Worm (Caenorhabditis elegans) whole organism, midembryonic: Measurements from ENCODE around the gene idpc-6.

Source experiments
- T22C8.4 ChIP-seq: fragments of 200-800 bp; sonication (Bioruptor generic); IDR thresholded peaks from 2 replicates; pipeline ENCODE4 v1.3.6; 2022; ENCODE audit warnings: missing genetic modification characterization, missing compliant biosample characterization
- cog-1 ChIP-seq: sonication (generic microtip); optimal IDR thresholded peaks from 2 replicates; lab custom pipeline; 2016; ENCODE audit warnings: missing genetic modification characterization, missing compliant biosample characterization
- flt-1 ChIP-seq: fragments of 200-800 bp; sonication (Bioruptor generic); IDR thresholded peaks from 2 replicates; pipeline ENCODE4 v1.3.6; 2022; ENCODE audit warnings: missing genetic modification characterization, missing compliant biosample characterization
- klf-2 ChIP-seq: fragments of 200-800 bp; sonication (Bioruptor generic); conservative IDR thresholded peaks from 2 replicates; pipeline ENCODE4 v1.3.6; 2022; ENCODE audit warnings: missing genetic modification reagents, missing genetic modification characterization, missing compliant biosample characterization
- med-1 ChIP-seq: sonication (generic microtip); optimal IDR thresholded peaks from 2 replicates; lab custom pipeline; 2017; ENCODE audit warnings: missing genetic modification characterization, mild to moderate bottlenecking, missing compliant biosample characterization, antibody characterized with exemption, missing genetic modification reagents; ENCODE audit not compliant: insufficient read depth
- ref-1 ChIP-seq: fragments of 200-800 bp; sonication (Bioruptor generic); conservative IDR thresholded peaks from 2 replicates; pipeline ENCODE4 v1.3.6; 2022; ENCODE audit warnings: missing genetic modification reagents, missing genetic modification characterization, missing compliant biosample characterization
- tab-1 ChIP-seq: fragments of 200-800 bp; sonication (Bioruptor generic); IDR thresholded peaks from 2 replicates; pipeline ENCODE4 v1.3.6; 2022; ENCODE audit warnings: missing genetic modification characterization, missing compliant biosample characterization
- ztf-23 ChIP-seq: fragments of 200-800 bp; sonication (Bioruptor generic); IDR thresholded peaks from 2 replicates; pipeline ENCODE4 v1.3.6; 2022; ENCODE audit warnings: missing genetic modification reagents, missing genetic modification characterization, missing compliant biosample characterization
- ztf-29 ChIP-seq: fragments of 200-800 bp; sonication (Bioruptor generic); IDR thresholded peaks from 2 replicates; pipeline ENCODE4 v1.3.6; 2022; ENCODE audit warnings: missing genetic modification reagents, missing genetic modification characterization, missing compliant biosample characterization

The idpc-6 gene

ce11 chrV:9630944-9631343 is 11.0 kb downstream of the idpc-6 start, which contains the start of gene T06E4.5:
T06E4.5 (plus strand) TSS chrV:9631244.
- TF ChIP-seq ztf-29, result no peak
- TF ChIP-seq T22C8.4 (GFP tag; lab: Robert Waterston, UW), result no peak
- TF ChIP-seq ref-1 (GFP tag; lab: Robert Waterston, UW), result no peak
- no peak for TF ChIP-seq klf-2 (GFP tag; lab: Robert Waterston, UW)
- TF ChIP-seq cog-1 (tag; lab: Kevin White, UChicago), result no peak
- no peak for TF ChIP-seq flt-1
- TF ChIP-seq ztf-23 (GFP tag; lab: Robert Waterston, UW), result no peak
- TF ChIP-seq tab-1 (GFP tag; lab: Robert Waterston, UW), result no peak
- no peak for TF ChIP-seq med-1 (GFP tag; lab: Kevin White, UChicago)

ce11 chrV:9632348-9632747 is 12.4 kb downstream of the idpc-6 start:
- TF ChIP-seq ztf-23 (GFP tag; lab: Robert Waterston, UW) (no peak), T22C8.4 (GFP tag; lab: Robert Waterston, UW) (no peak), med-1 (GFP tag; lab: Kevin White, UChicago) (no peak), klf-2 (GFP tag; lab: Robert Waterston, UW) (no peak), ref-1 (GFP tag; lab: Robert Waterston, UW) (no peak), tab-1 (GFP tag; lab: Robert Waterston, UW) (no peak), ztf-29 (no peak), cog-1 (tag; lab: Kevin White, UChicago) (no peak), flt-1 (no peak)

- TF ChIP-seq klf-2 (GFP tag; lab: Robert Waterston, UW) (no peak), flt-1 (no peak), ztf-29 (no peak), cog-1 (tag; lab: Kevin White, UChicago) (no peak), T22C8.4 (GFP tag; lab: Robert Waterston, UW) (no peak), ztf-23 (GFP tag; lab: Robert Waterston, UW) (no peak), med-1 (GFP tag; lab: Kevin White, UChicago) (no peak)
Observed at ce11 chrV:9633313-9633712, 13.4 kb downstream of the idpc-6 start, which contains the start of gene col-147. col-147 (minus strand) TSS chrV:9633338.

DNA sequence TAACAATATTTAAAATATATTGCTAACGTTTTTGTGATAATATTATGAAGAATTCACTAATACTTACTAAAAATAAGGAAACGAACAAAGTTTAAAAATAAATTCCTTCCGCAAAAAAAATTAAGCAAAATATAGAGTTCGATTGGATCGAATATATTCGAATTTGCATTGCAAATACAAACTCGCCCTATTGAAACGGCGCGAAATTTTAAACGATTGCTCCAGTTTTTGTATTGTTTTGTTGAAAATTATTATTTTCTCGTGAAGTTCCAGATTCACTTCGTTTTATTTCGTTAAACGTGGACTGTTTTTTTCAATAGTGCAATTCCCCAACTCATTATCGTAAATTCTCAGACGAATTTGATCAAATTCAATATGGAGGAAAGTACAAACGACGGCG is 25.6 kb downstream of the idpc-6 start, which contains the start of the genes atl-1 and hcp-2:
atl-1 (minus strand) TSS at position 89 of the 400 bp plus-strand sequence.
hcp-2 (plus strand) TSS at position 353 of the 400 bp plus-strand sequence.
- TF ChIP-seq ztf-29 (no peak), ztf-23 (GFP tag; lab: Robert Waterston, UW) (no peak), klf-2 (GFP tag; lab: Robert Waterston, UW) (no peak), med-1 (GFP tag; lab: Kevin White, UChicago) (no peak), T22C8.4 (GFP tag; lab: Robert Waterston, UW) (no peak), tab-1 (GFP tag; lab: Robert Waterston, UW) (no peak), flt-1 (no peak), ref-1 (GFP tag; lab: Robert Waterston, UW) (no peak), cog-1 (tag; lab: Kevin White, UChicago) (no peak)

- no peak for TF ChIP-seq ztf-29
- TF ChIP-seq klf-2 (GFP tag; lab: Robert Waterston, UW), result no peak
- no peak for TF ChIP-seq flt-1
- no peak for TF ChIP-seq med-1 (GFP tag; lab: Kevin White, UChicago)
- TF ChIP-seq ref-1 (GFP tag; lab: Robert Waterston, UW), result no peak
- TF ChIP-seq cog-1 (tag; lab: Kevin White, UChicago), result no peak
- no peak for TF ChIP-seq tab-1 (GFP tag; lab: Robert Waterston, UW)
- TF ChIP-seq ztf-23 (GFP tag; lab: Robert Waterston, UW), result no peak
- TF ChIP-seq T22C8.4 (GFP tag; lab: Robert Waterston, UW), result no peak
Observed at ce11 chrV:9651294-9651693, 31.3 kb downstream of the idpc-6 start, which contains the start of gene T06E4.21. T06E4.21 (plus strand) TSS chrV:9651594.

DNA sequence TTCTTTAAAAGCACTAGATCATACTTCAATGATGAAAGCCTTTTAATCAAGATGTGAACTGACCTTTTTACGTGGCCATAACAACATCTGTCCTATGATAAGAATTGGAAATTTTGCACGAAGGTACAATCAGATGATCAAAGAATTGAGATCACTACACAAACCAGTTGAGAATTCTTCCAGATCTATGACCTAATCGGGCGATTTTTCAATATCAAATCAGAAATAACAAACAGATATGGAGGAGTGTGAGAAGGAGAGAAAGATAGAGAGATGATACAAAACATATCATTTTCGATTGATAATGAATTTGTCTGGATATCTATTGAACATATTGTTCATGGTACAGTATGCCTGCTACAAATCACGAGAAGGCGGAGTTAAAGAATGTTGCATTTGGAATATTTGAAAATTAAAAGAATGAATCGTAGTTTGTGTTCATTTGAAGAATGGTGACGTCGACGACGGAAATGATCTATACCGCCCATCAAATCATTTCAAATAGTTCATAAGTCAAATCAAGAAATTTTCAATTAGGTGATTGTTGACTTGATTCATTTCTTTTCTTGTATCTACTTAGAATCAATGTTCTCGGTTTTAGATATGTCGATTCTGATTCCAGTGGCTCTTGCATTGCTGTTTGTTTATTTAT is 34.3 kb downstream of the idpc-6 start, which contains the start of gene cyp-29A4:
cyp-29A4 (plus strand) TSS at position 602 of the 652 bp plus-strand sequence.
- TF ChIP-seq flt-1 (no peak), klf-2 (GFP tag; lab: Robert Waterston, UW) (no peak), ref-1 (GFP tag; lab: Robert Waterston, UW) (no peak), cog-1 (tag; lab: Kevin White, UChicago) (no peak), ztf-29 (no peak), med-1 (GFP tag; lab: Kevin White, UChicago) (no peak), T22C8.4 (GFP tag; lab: Robert Waterston, UW) (no peak), tab-1 (GFP tag; lab: Robert Waterston, UW) (no peak), ztf-23 (GFP tag; lab: Robert Waterston, UW) (no peak)

ce11 chrV:9661514-9661913 is 41.6 kb downstream of the idpc-6 start, which contains the start of gene pitr-4:
pitr-4 (minus strand) TSS chrV:9661614.
- TF ChIP-seq ztf-29, result no peak
- no peak for TF ChIP-seq T22C8.4 (GFP tag; lab: Robert Waterston, UW)
- TF ChIP-seq tab-1 (GFP tag; lab: Robert Waterston, UW), result no peak
- no peak for TF ChIP-seq cog-1 (tag; lab: Kevin White, UChicago)
- TF ChIP-seq ref-1 (GFP tag; lab: Robert Waterston, UW), result no peak

DNA sequence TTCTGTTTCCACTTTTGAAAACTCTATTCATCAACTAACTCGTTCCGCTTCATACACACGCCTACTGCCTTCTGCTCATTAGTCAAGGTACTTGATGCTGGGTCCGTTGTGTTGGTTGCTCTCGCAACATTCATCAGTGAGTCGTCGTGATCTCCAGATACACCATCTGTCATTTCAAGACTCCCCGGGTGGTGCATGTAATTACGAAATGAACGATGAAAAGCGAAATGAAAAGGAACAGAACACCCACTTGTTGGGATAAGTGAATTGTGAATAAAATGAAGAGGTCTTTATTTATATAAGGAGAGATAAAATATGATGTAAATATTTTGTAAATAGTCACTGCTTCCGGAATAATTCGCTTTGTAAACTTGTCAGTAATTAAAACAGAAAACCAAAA is 44.0 kb downstream of the idpc-6 start:
- TF ChIP-seq ztf-23 (GFP tag; lab: Robert Waterston, UW) (no peak), flt-1 (no peak), klf-2 (GFP tag; lab: Robert Waterston, UW) (no peak), tab-1 (GFP tag; lab: Robert Waterston, UW) (no peak), ztf-29 (no peak), T22C8.4 (GFP tag; lab: Robert Waterston, UW) (no peak), cog-1 (tag; lab: Kevin White, UChicago) (no peak), med-1 (GFP tag; lab: Kevin White, UChicago) (no peak), ref-1 (GFP tag; lab: Robert Waterston, UW) (no peak)

DNA sequence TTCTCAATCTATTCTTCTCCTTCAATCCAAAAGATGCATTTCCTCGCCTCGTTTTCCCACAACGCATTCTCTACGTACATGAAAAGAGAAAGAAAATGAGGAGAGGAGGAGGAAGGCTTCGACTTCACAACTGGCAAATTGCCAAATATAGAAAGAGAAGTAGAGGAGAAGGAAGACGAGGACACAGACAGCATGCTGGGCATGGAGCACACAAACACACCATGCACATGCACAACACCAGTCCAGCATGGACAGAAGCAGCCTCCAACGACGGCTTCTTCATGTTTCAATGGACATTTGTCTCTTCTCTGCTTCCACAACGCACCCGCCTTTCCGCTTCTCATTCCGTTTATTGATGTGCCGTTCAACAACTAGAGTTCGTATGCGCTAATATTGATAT is 44.7 kb downstream of the idpc-6 start:
- TF ChIP-seq tab-1 (GFP tag; lab: Robert Waterston, UW) (no peak), flt-1 (no peak), klf-2 (GFP tag; lab: Robert Waterston, UW) (no peak), ref-1 (GFP tag; lab: Robert Waterston, UW) (no peak), ztf-29 (no peak), cog-1 (tag; lab: Kevin White, UChicago) (no peak), T22C8.4 (GFP tag; lab: Robert Waterston, UW) (no peak), ztf-23 (GFP tag; lab: Robert Waterston, UW) (no peak), med-1 (GFP tag; lab: Kevin White, UChicago) (no peak)
